Worm (Caenorhabditis elegans) whole organism, mixed stage, embryonic: Measurements from ENCODE around the gene Y102A5C.36.

ENCODE experiments used
- M03D4.4 ChIP-seq: sonication (generic microtip); optimal IDR thresholded peaks from 2 replicates; lab custom pipeline; 2017; ENCODE audit warnings: mild to moderate bottlenecking, missing genetic modification characterization, missing compliant biosample characterization
- bed-3 ChIP-seq: fragments of 200-800 bp; sonication (Bioruptor generic); optimal IDR thresholded peaks from 3 replicates; lab custom pipeline; 2018; ENCODE audit warnings: mild to moderate bottlenecking, missing genetic modification characterization, moderate library complexity, missing compliant biosample characterization
- blmp-1 ChIP-seq: fragments of 150-350 bp; optimal IDR thresholded peaks from 2 replicates; lab custom pipeline; 2014; ENCODE audit warnings: missing biosample characterization, missing genetic modification characterization
- ceh-39 ChIP-seq: fragments of 150-350 bp; optimal IDR thresholded peaks from 2 replicates; lab custom pipeline; 2014; ENCODE audit warnings: missing biosample characterization, missing genetic modification characterization
- ceh-43 ChIP-seq: fragments of 200-800 bp; sonication (Bioruptor generic); optimal IDR thresholded peaks from 2 replicates; lab custom pipeline; 2018; ENCODE audit warnings: mild to moderate bottlenecking, missing genetic modification characterization, moderate library complexity, missing compliant biosample characterization
- ces-1 ChIP-seq: fragments of 150-350 bp; optimal IDR thresholded peaks from 2 replicates; lab custom pipeline; 2014; ENCODE audit warnings: missing biosample characterization, missing genetic modification reagents, missing genetic modification characterization
- cnd-1 ChIP-seq: fragments of 200-800 bp; sonication (Bioruptor generic); optimal IDR thresholded peaks from 2 replicates; lab custom pipeline; 2018; ENCODE audit warnings: mild to moderate bottlenecking, missing genetic modification characterization, missing compliant biosample characterization
- drap-1 ChIP-seq: fragments of 200-800 bp; sonication (Bioruptor generic); optimal IDR thresholded peaks from 3 replicates; lab custom pipeline; 2018; ENCODE audit warnings: mild to moderate bottlenecking, missing genetic modification characterization, missing compliant biosample characterization
- elt-1 ChIP-seq: sonication (generic microtip); optimal IDR thresholded peaks from 2 replicates; lab custom pipeline; 2017; ENCODE audit warnings: missing genetic modification characterization, mild to moderate bottlenecking, missing compliant biosample characterization, antibody characterized with exemption, moderate library complexity, borderline replicate concordance; ENCODE audit not compliant: insufficient read depth
- ham-2 ChIP-seq: fragments of 200-800 bp; sonication (Bioruptor generic); optimal IDR thresholded peaks from 2 replicates; lab custom pipeline; 2018; ENCODE audit warnings: mild to moderate bottlenecking, missing genetic modification characterization, missing compliant biosample characterization
- hlh-1 ChIP-seq: fragments of 150-350 bp; optimal IDR thresholded peaks from 2 replicates; lab custom pipeline; 2014; ENCODE audit warnings: missing biosample characterization, missing genetic modification reagents, missing genetic modification characterization
- lin-13 ChIP-seq: fragments of 150-350 bp; optimal IDR thresholded peaks from 2 replicates; lab custom pipeline; 2014; ENCODE audit warnings: missing biosample characterization, missing genetic modification characterization
- lin-32 ChIP-seq: fragments of 200-800 bp; sonication (Bioruptor generic); optimal IDR thresholded peaks from 2 replicates; lab custom pipeline; 2018; ENCODE audit warnings: mild to moderate bottlenecking, missing genetic modification characterization, missing compliant biosample characterization
- lsy-2 ChIP-seq: fragments of 150-350 bp; optimal IDR thresholded peaks from 2 replicates; lab custom pipeline; 2014; ENCODE audit warnings: missing biosample characterization, missing genetic modification characterization
- mep-1 ChIP-seq: fragments of 150-350 bp; optimal IDR thresholded peaks from 2 replicates; lab custom pipeline; 2017; ENCODE audit warnings: missing biosample characterization, missing genetic modification reagents, missing genetic modification characterization, inconsistent platforms
- mls-2 ChIP-seq: sonication (generic microtip); optimal IDR thresholded peaks from 2 replicates; lab custom pipeline; 2016; ENCODE audit warnings: mild to moderate bottlenecking, missing genetic modification characterization, moderate library complexity, missing compliant biosample characterization
- nhr-12 ChIP-seq: fragments of 150-350 bp; optimal IDR thresholded peaks from 2 replicates; lab custom pipeline; 2014; ENCODE audit warnings: missing biosample characterization, missing genetic modification characterization
- nhr-2 ChIP-seq: fragments of 150-350 bp; optimal IDR thresholded peaks from 2 replicates; lab custom pipeline; 2014; ENCODE audit warnings: missing biosample characterization, missing genetic modification characterization
- nhr-237 ChIP-seq: fragments of 150-350 bp; optimal IDR thresholded peaks from 2 replicates; lab custom pipeline; 2014; ENCODE audit warnings: missing biosample characterization, missing genetic modification characterization
- pha-4 ChIP-seq: fragments of 150-350 bp; optimal IDR thresholded peaks from 2 replicates; lab custom pipeline; 2018; ENCODE audit warnings: missing biosample characterization, missing genetic modification reagents, missing genetic modification characterization
- sem-2 ChIP-seq: fragments of 200-800 bp; sonication (Bioruptor generic); optimal IDR thresholded peaks from 2 replicates; lab custom pipeline; 2018; ENCODE audit warnings: mild to moderate bottlenecking, missing genetic modification characterization, missing compliant biosample characterization
- snpc-4 ChIP-seq: fragments of 150-350 bp; optimal IDR thresholded peaks from 2 replicates; lab custom pipeline; 2014; ENCODE audit warnings: missing biosample characterization, missing genetic modification characterization
- sptf-1 ChIP-seq: sonication (generic microtip); optimal IDR thresholded peaks from 2 replicates; lab custom pipeline; 2017; ENCODE audit warnings: mild to moderate bottlenecking, missing genetic modification characterization, moderate library complexity, missing compliant biosample characterization
- tbx-8 ChIP-seq: fragments of 200-800 bp; sonication (Bioruptor generic); optimal IDR thresholded peaks from 2 replicates; lab custom pipeline; 2018; ENCODE audit warnings: mild to moderate bottlenecking, missing genetic modification characterization, moderate library complexity, missing compliant biosample characterization
- unc-120 ChIP-seq: sonication (generic microtip); optimal IDR thresholded peaks from 2 replicates; lab custom pipeline; 2017; ENCODE audit warnings: missing genetic modification characterization, missing compliant biosample characterization; ENCODE audit not compliant: poor library complexity, severe bottlenecking
- unc-39 ChIP-seq: fragments of 150-350 bp; optimal IDR thresholded peaks from 2 replicates; lab custom pipeline; 2014; ENCODE audit warnings: missing biosample characterization, missing genetic modification characterization
- unc-62 ChIP-seq: fragments of 150-350 bp; optimal IDR thresholded peaks from 2 replicates; lab custom pipeline; 2014; ENCODE audit warnings: missing biosample characterization, missing genetic modification reagents, missing genetic modification characterization
- zip-8 ChIP-seq: fragments of 150-350 bp; optimal IDR thresholded peaks from 2 replicates; lab custom pipeline; 2014; ENCODE audit warnings: missing biosample characterization, missing genetic modification characterization

The Y102A5C.36 gene

DNA sequence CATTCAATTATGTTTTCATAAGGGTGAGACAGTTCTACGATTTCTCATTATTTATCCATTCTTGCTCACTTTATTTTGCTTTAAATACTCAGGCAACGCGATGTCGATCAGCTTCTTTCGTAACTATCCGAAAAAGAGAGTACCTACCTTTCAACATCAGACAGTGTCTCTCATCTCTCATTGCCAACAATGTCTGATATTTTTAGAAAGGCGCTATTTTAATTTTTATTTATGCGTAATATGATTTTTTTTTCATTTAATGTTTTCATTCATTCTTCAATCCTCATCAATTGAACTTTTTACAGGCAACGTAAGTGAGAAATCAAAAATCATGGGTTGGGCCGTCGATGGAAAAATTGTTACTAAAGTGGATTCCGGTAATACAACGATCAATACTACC, 42.5 kb downstream of the Y102A5C.36 start, which contains the start of gene F09C6.13:
Gene F09C6.13 (plus strand): TSS at position 301 of the 400 bp plus-strand sequence.
- TF ChIP-seq bed-3 (GFP tag; lab: Kevin White, UChicago) (no peak), lin-32 (GFP tag; lab: Kevin White, UChicago) (no peak), drap-1 (GFP tag; lab: Kevin White, UChicago) (no peak), unc-120 (tag; lab: Kevin White, UChicago) (no peak), snpc-4 (tag; lab: Kevin White, UChicago) (no peak), sptf-1 (tag; lab: Kevin White, UChicago) (no peak), cnd-1 (tag; lab: Kevin White, UChicago) (no peak), tbx-8 (no peak), zip-8 (tag; lab: Kevin White, UChicago) (no peak), ceh-43 (GFP tag; lab: Kevin White, UChicago) (no peak), nhr-237 (tag; lab: Kevin White, UChicago) (no peak), nhr-12 (tag; lab: Kevin White, UChicago) (no peak), lin-13 (tag; lab: Kevin White, UChicago) (no peak), M03D4.4 (tag; lab: Kevin White, UChicago) (no peak), mls-2 (tag; lab: Kevin White, UChicago) (no peak), unc-62 (GFP tag; lab: Kevin White, UChicago) (no peak), lsy-2 (tag; lab: Kevin White, UChicago) (no peak), ceh-39 (tag; lab: Kevin White, UChicago) (no peak)

DNA sequence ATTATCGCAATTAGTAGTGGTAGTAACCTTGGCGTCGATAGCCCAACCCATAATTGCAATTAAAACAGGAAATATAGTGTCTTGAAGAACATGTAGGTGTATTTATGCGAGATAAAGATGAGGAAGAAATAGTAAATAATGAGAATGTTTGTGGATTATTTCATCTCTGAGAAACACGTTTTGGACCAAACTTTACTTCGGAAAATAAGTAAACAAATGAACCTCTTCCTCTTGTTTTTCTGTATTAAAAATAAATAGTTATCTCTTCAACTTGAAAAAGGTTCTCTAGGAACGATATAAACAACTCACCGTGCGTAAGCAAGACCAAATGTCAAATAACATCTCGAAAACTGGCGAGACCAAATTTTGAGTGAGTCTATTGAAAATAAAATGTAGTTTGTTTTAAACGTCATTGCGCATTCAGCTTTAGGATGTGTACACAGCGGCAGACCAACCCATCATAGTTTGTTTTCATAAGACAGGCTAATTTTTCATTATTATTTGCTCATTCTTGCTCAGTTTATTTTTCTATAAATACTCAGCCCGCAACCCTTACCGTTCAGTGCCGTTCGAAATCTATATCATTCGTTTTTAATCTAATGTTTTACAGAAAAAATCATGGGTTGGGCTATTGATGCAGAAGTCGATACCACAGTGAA, 44.9 kb downstream of the Y102A5C.36 start, which contains the start of the genes F09C6.11 and F09C6.12:
Gene F09C6.11 (minus strand): TSS at position 51 of the 659 bp plus-strand sequence.
Gene F09C6.12 (plus strand): TSS at position 609 of the 659 bp plus-strand sequence.
- TF ChIP-seq lsy-2 (tag; lab: Kevin White, UChicago) (no peak), nhr-12 (tag; lab: Kevin White, UChicago) (no peak), mls-2 (tag; lab: Kevin White, UChicago) (no peak)

DNA sequence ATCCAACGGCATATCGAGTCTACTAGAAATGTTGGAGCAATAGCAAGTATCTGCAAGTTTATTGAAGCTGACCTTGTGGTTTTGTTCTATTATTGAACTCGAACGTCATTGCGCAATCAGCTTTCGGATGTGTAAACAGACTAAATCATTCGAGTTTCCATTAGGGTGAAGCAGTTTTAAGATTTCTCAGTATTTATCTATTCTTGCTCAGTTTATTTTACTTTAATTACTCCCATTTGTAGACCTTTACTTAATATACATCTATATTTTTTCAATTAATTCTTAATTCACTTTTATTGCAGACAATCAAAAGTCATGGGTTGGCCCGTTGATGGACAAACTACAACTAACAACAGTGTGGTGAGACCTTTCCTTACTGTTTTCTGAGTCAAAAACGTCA, 46.6 kb downstream of the Y102A5C.36 start, which contains the start of gene F09C6.14:
Gene F09C6.14 (plus strand): TSS at position 301 of the 400 bp plus-strand sequence.
- TF ChIP-seq elt-1, result no peak
- TF ChIP-seq M03D4.4 (tag; lab: Kevin White, UChicago), result no peak
- no peak for TF ChIP-seq sptf-1 (tag; lab: Kevin White, UChicago)
- no peak for TF ChIP-seq ham-2 (GFP tag; lab: Kevin White, UChicago)
- no peak for TF ChIP-seq bed-3 (GFP tag; lab: Kevin White, UChicago)
- no peak for TF ChIP-seq mep-1 (tag; lab: Kevin White, UChicago)
- TF ChIP-seq unc-62 (GFP tag; lab: Kevin White, UChicago), result no peak
- TF ChIP-seq ces-1 (GFP tag; lab: Kevin White, UChicago), result no peak
- TF ChIP-seq lin-32 (GFP tag; lab: Kevin White, UChicago), result no peak
- TF ChIP-seq mls-2 (tag; lab: Kevin White, UChicago), result no peak
- TF ChIP-seq unc-39 (tag; lab: Kevin White, UChicago), result no peak
- no peak for TF ChIP-seq cnd-1 (tag; lab: Kevin White, UChicago)
- no peak for TF ChIP-seq nhr-2 (tag; lab: Kevin White, UChicago)
- TF ChIP-seq sem-2 (GFP tag; lab: Kevin White, UChicago), result no peak

DNA sequence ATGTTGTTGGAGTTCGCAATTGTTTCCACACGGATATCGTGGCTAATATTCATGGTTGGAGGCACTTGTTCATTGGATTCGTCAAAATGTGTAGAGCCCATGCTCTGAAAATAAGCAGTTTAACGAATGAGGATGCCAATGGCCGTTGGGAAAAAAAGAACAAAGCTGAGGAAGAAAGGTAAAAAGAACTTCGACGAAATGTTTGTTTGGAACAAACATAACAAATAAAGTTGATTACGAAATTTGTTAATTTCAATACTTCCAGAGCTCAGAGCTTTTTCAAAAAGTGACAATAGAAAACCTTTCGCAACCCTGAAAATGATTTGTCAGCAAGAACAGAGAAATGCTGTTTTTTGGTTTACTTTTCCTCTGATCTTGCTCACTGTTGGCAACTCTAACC, 47.2 kb downstream of the Y102A5C.36 start, which contains the start of gene F09C6.3:
Gene F09C6.3 (minus strand): TSS at position 101 of the 400 bp plus-strand sequence.
- TF ChIP-seq lin-13 (tag; lab: Kevin White, UChicago), result no peak
- no peak for TF ChIP-seq unc-39 (tag; lab: Kevin White, UChicago)
- no peak for TF ChIP-seq nhr-12 (tag; lab: Kevin White, UChicago)
- no peak for TF ChIP-seq ham-2 (GFP tag; lab: Kevin White, UChicago)
- TF ChIP-seq mep-1 (tag; lab: Kevin White, UChicago), result no peak
- TF ChIP-seq unc-120 (tag; lab: Kevin White, UChicago), result no peak
- no peak for TF ChIP-seq cnd-1 (tag; lab: Kevin White, UChicago)
- TF ChIP-seq lin-32 (GFP tag; lab: Kevin White, UChicago), result no peak
- no peak for TF ChIP-seq blmp-1
- TF ChIP-seq ceh-43 (GFP tag; lab: Kevin White, UChicago), result no peak
- TF ChIP-seq snpc-4 (tag; lab: Kevin White, UChicago), result no peak
- no peak for TF ChIP-seq nhr-2 (tag; lab: Kevin White, UChicago)
- no peak for TF ChIP-seq hlh-1 (tag; lab: Kevin White, UChicago)
- no peak for TF ChIP-seq elt-1
- no peak for TF ChIP-seq zip-8 (tag; lab: Kevin White, UChicago)
- TF ChIP-seq unc-62 (GFP tag; lab: Kevin White, UChicago), result no peak
- no peak for TF ChIP-seq pha-4 (tag; lab: Kevin White, UChicago)
